Worm (Caenorhabditis elegans): ENCODE measurements around the gene F59E12.3.

ce11 chrII:5604441-5604840 is 33.7 kb upstream of the F59E12.3 start:
- TF ChIP-seq elt-3 (tag; optimal IDR thresholded peaks at IDR 0.05), result no peak
- TF ChIP-seq fos-1 (tag; optimal IDR thresholded peaks at IDR 0.05), result no peak
- no peak for TF ChIP-seq elt-1 (tag; optimal IDR thresholded peaks at IDR 0.05)
- TF ChIP-seq dmd-4 (tag; optimal IDR thresholded peaks at IDR 0.05), result no peak
- TF ChIP-seq blmp-1 (tag; optimal IDR thresholded peaks at IDR 0.05; ENCODE audit: insufficient read depth), result no peak
